Worm (Caenorhabditis elegans) whole organism, L4 larva: ENCODE data around the gene aqp-2.

Source experiments
- F10B5.3 ChIP-seq: sonication (generic microtip); optimal IDR thresholded peaks from 2 replicates; lab custom pipeline; 2016; ENCODE audit warnings: mild to moderate bottlenecking, missing genetic modification characterization, missing compliant biosample characterization
- F44E2.7 ChIP-seq: fragments of 200-800 bp; sonication (Bioruptor generic); IDR thresholded peaks from 2 replicates; pipeline ENCODE4 v2.1.2; 2022; ENCODE audit warnings: missing genetic modification characterization, missing compliant biosample characterization
- F49E8.2 ChIP-seq: sonication (generic microtip); optimal IDR thresholded peaks from 2 replicates; lab custom pipeline; 2016; ENCODE audit warnings: missing compliant biosample characterization, mild to moderate bottlenecking, missing genetic modification characterization, borderline replicate concordance
- R02D3.7 ChIP-seq: fragments of 150-350 bp; sonication (generic microtip); optimal IDR thresholded peaks from 3 replicates; lab custom pipeline; 2014; ENCODE audit warnings: missing biosample characterization, missing genetic modification characterization
- T20F7.1 ChIP-seq: fragments of 200-800 bp; sonication (Bioruptor generic); optimal IDR thresholded peaks from 2 replicates; lab custom pipeline; 2018; ENCODE audit warnings: mild to moderate bottlenecking, missing genetic modification characterization, missing compliant biosample characterization
- Y75B8A.6 ChIP-seq: fragments of 200-800 bp; sonication (Bioruptor generic); IDR thresholded peaks from 2 replicates; pipeline ENCODE4 v1.3.6; 2022; ENCODE audit warnings: missing genetic modification reagents, missing genetic modification characterization, missing compliant biosample characterization
- ZK337.2 ChIP-seq: fragments of 200-800 bp; sonication (Bioruptor generic); IDR thresholded peaks from 2 replicates; pipeline ENCODE4 v1.3.6; 2022; ENCODE audit warnings: missing genetic modification reagents, missing genetic modification characterization, missing compliant biosample characterization
- ZK546.5 ChIP-seq, 2 experiments: sonication (generic microtip); optimal IDR thresholded peaks; 2 replicates each; lab custom pipeline; 2017; ENCODE audit warnings: missing biosample characterization in 2 of 2, missing genetic modification characterization in 2 of 2
- arid-1 ChIP-seq: fragments of 200-800 bp; sonication (Bioruptor generic); conservative IDR thresholded peaks from 2 replicates; pipeline ENCODE4 v1.3.6; 2022; ENCODE audit warnings: missing genetic modification reagents, missing genetic modification characterization, missing compliant biosample characterization
- ceh-20 ChIP-seq: fragments of 200-800 bp; sonication (Bioruptor generic); IDR thresholded peaks from 2 replicates; pipeline ENCODE4 v1.3.6; 2022; ENCODE audit warnings: missing genetic modification reagents, missing genetic modification characterization, missing compliant biosample characterization
- ceh-32 ChIP-seq: sonication (generic microtip); optimal IDR thresholded peaks from 2 replicates; lab custom pipeline; 2016; ENCODE audit warnings: mild to moderate bottlenecking, missing genetic modification characterization, missing compliant biosample characterization; ENCODE audit not compliant: poor library complexity
- ceh-82 ChIP-seq: sonication (generic microtip); optimal IDR thresholded peaks from 2 replicates; lab custom pipeline; 2017; ENCODE audit warnings: missing biosample characterization, missing genetic modification characterization
- cey-2 ChIP-seq: sonication (generic microtip); optimal IDR thresholded peaks from 3 replicates; lab custom pipeline; 2017; ENCODE audit warnings: missing genetic modification characterization, mild to moderate bottlenecking, missing compliant biosample characterization, antibody characterized with exemption, borderline replicate concordance; ENCODE audit not compliant: insufficient read depth
- daf-12 ChIP-seq: fragments of 150-350 bp; optimal IDR thresholded peaks from 2 replicates; lab custom pipeline; 2014; ENCODE audit warnings: missing biosample characterization, missing genetic modification reagents, missing genetic modification characterization
- daf-8 ChIP-seq: fragments of 200-800 bp; sonication (Bioruptor generic); IDR thresholded peaks from 2 replicates; pipeline ENCODE4 v1.3.6; 2022; ENCODE audit warnings: missing genetic modification characterization, missing compliant biosample characterization
- dmd-6 ChIP-seq: fragments of 200-800 bp; sonication (Bioruptor generic); IDR thresholded peaks from 2 replicates; pipeline ENCODE4 v1.3.6; 2022; ENCODE audit warnings: missing genetic modification reagents, missing genetic modification characterization, missing compliant biosample characterization
- dpl-1 ChIP-seq: fragments of 150-350 bp; optimal IDR thresholded peaks from 2 replicates; lab custom pipeline; 2014; ENCODE audit warnings: missing biosample characterization, missing genetic modification reagents, missing genetic modification characterization
- duxl-1 ChIP-seq: sonication (generic microtip); optimal IDR thresholded peaks from 2 replicates; lab custom pipeline; 2016; ENCODE audit warnings: mild to moderate bottlenecking, missing genetic modification characterization, moderate library complexity, missing compliant biosample characterization; ENCODE audit not compliant: poor library complexity
- fos-1 ChIP-seq: fragments of 150-350 bp; optimal IDR thresholded peaks from 2 replicates; lab custom pipeline; 2014; ENCODE audit warnings: missing biosample characterization, missing genetic modification characterization
- hif-1 ChIP-seq, 2 experiments: sonication (generic microtip); optimal IDR thresholded peaks; 2 replicates each; lab custom pipeline; 2016 to 2017; ENCODE audit warnings: missing compliant biosample characterization in 2 of 2, missing genetic modification characterization in 2 of 2, missing genetic modification reagents in 2 of 2, missing genotype in 2 of 2, mild to moderate bottlenecking in 1 of 2
- hlh-11 ChIP-seq: fragments of 200-800 bp; sonication (Bioruptor generic); optimal IDR thresholded peaks from 2 replicates; lab custom pipeline; 2018; ENCODE audit warnings: mild to moderate bottlenecking, missing genetic modification characterization, missing compliant biosample characterization
- hmg-1.1 ChIP-seq: fragments of 200-800 bp; sonication (Bioruptor generic); IDR thresholded peaks from 2 replicates; pipeline ENCODE4 v1.3.6; 2022; ENCODE audit warnings: missing genetic modification reagents, missing genetic modification characterization, missing compliant biosample characterization
- lim-7 ChIP-seq: fragments of 200-800 bp; sonication (Bioruptor generic); IDR thresholded peaks from 2 replicates; pipeline ENCODE4 v1.3.6; 2022; ENCODE audit warnings: missing genetic modification characterization, missing compliant biosample characterization
- lin-1 ChIP-seq: fragments of 200-800 bp; sonication (Bioruptor generic); IDR thresholded peaks from 2 replicates; pipeline ENCODE4 v1.3.6; 2022; ENCODE audit warnings: missing genetic modification reagents, missing genetic modification characterization, missing compliant biosample characterization
- lin-15B ChIP-seq: fragments of 150-350 bp; sonication (generic microtip); optimal IDR thresholded peaks from 3 replicates; lab custom pipeline; 2014; ENCODE audit warnings: missing biosample characterization, missing genetic modification characterization
- lin-39 ChIP-seq: fragments of 150-350 bp; optimal IDR thresholded peaks from 2 replicates; lab custom pipeline; 2014; ENCODE audit warnings: missing biosample characterization, missing genetic modification reagents, missing genetic modification characterization
- lir-3 ChIP-seq: sonication (generic microtip); optimal IDR thresholded peaks from 2 replicates; lab custom pipeline; 2016; ENCODE audit warnings: mild to moderate bottlenecking, missing genetic modification characterization, missing compliant biosample characterization
- madf-5 ChIP-seq, 2 experiments: fragments of 200-800 bp; sonication (Bioruptor generic); IDR thresholded peaks; 2 replicates each; pipeline ENCODE4 v1.3.6; 2022; ENCODE audit warnings: missing compliant biosample characterization in 2 of 2, missing genetic modification characterization in 2 of 2
- madf-9 ChIP-seq: fragments of 200-800 bp; sonication (Bioruptor generic); conservative IDR thresholded peaks from 2 replicates; pipeline ENCODE4 v1.3.6; 2022; ENCODE audit warnings: missing genetic modification reagents, missing genetic modification characterization, missing compliant biosample characterization
- mep-1 ChIP-seq: fragments of 150-350 bp; sonication (generic microtip); optimal IDR thresholded peaks from 3 replicates; lab custom pipeline; 2014; ENCODE audit warnings: missing biosample characterization, missing genetic modification characterization
- nhr-11 ChIP-seq: fragments of 150-350 bp; optimal IDR thresholded peaks from 2 replicates; lab custom pipeline; 2014; ENCODE audit warnings: missing biosample characterization, missing genetic modification characterization
- nhr-111 ChIP-seq: fragments of 200-800 bp; sonication (Bioruptor generic); optimal IDR thresholded peaks from 2 replicates; lab custom pipeline; 2018; ENCODE audit warnings: mild to moderate bottlenecking, missing genetic modification characterization, missing compliant biosample characterization
- nhr-25 ChIP-seq: sonication (generic microtip); optimal IDR thresholded peaks from 2 replicates; lab custom pipeline; 2017; ENCODE audit warnings: missing genetic modification characterization, mild to moderate bottlenecking, missing compliant biosample characterization, antibody characterized with exemption, moderate library complexity, borderline replicate concordance; ENCODE audit not compliant: insufficient read depth
- nhr-28 ChIP-seq: fragments of 150-350 bp; optimal IDR thresholded peaks from 2 replicates; lab custom pipeline; 2014; ENCODE audit warnings: missing biosample characterization, missing genetic modification characterization
- nhr-41 ChIP-seq: fragments of 200-800 bp; sonication (Bioruptor generic); IDR thresholded peaks from 2 replicates; pipeline ENCODE4 v1.3.6; 2022; ENCODE audit warnings: missing genetic modification reagents, missing genetic modification characterization, missing compliant biosample characterization
- nhr-48 ChIP-seq: sonication (generic microtip); optimal IDR thresholded peaks from 2 replicates; lab custom pipeline; 2016; ENCODE audit warnings: mild to moderate bottlenecking, missing genetic modification characterization, missing compliant biosample characterization
- nhr-76 ChIP-seq: fragments of 150-350 bp; optimal IDR thresholded peaks from 2 replicates; lab custom pipeline; 2014; ENCODE audit warnings: missing biosample characterization, missing genetic modification characterization
- pqm-1 ChIP-seq: sonication (generic microtip); optimal IDR thresholded peaks from 2 replicates; lab custom pipeline; 2017; ENCODE audit warnings: missing biosample characterization, missing genetic modification characterization
- skn-1 ChIP-seq: fragments of 150-350 bp; optimal IDR thresholded peaks from 2 replicates; lab custom pipeline; 2014; ENCODE audit warnings: missing biosample characterization, missing genetic modification characterization
- snpc-1.2 ChIP-seq: fragments of 200-800 bp; sonication (Bioruptor generic); IDR thresholded peaks from 2 replicates; pipeline ENCODE4 v1.3.6; 2022; ENCODE audit warnings: missing genetic modification reagents, missing genetic modification characterization, missing compliant biosample characterization
- snpc-4 ChIP-seq: fragments of 150-350 bp; optimal IDR thresholded peaks from 2 replicates; lab custom pipeline; 2014; ENCODE audit warnings: missing biosample characterization, missing genetic modification characterization
- spr-1 ChIP-seq: sonication (generic microtip); optimal IDR thresholded peaks from 2 replicates; lab custom pipeline; 2016; ENCODE audit warnings: mild to moderate bottlenecking, missing genetic modification characterization, missing compliant biosample characterization
- tag-97 ChIP-seq: fragments of 200-800 bp; sonication (Bioruptor generic); IDR thresholded peaks from 2 replicates; pipeline ENCODE4 v1.3.6; 2022; ENCODE audit warnings: missing genetic modification characterization, missing compliant biosample characterization
- tra-1 ChIP-seq: fragments of 200-800 bp; sonication (Bioruptor generic); IDR thresholded peaks from 2 replicates; pipeline ENCODE4 v1.3.6; 2022; ENCODE audit warnings: missing genetic modification reagents, missing genetic modification characterization, missing compliant biosample characterization
- unc-130 ChIP-seq: sonication (generic microtip); optimal IDR thresholded peaks from 2 replicates; lab custom pipeline; 2016; ENCODE audit warnings: missing genetic modification reagents, missing genetic modification characterization, missing compliant biosample characterization
- zfp-3 ChIP-seq: fragments of 200-800 bp; sonication (Bioruptor generic); conservative IDR thresholded peaks from 2 replicates; pipeline ENCODE4 v1.3.6; 2022; ENCODE audit warnings: missing genetic modification reagents, missing genetic modification characterization, missing compliant biosample characterization
- zip-11 ChIP-seq: fragments of 200-800 bp; sonication (Bioruptor generic); IDR thresholded peaks from 2 replicates; pipeline ENCODE4 v1.3.6; 2022; ENCODE audit warnings: missing genetic modification characterization, missing compliant biosample characterization
- zip-2 ChIP-seq: fragments of 150-350 bp; optimal IDR thresholded peaks from 2 replicates; lab custom pipeline; 2014; ENCODE audit warnings: missing biosample characterization, missing genetic modification characterization
- ztf-11 ChIP-seq: fragments of 150-350 bp; optimal IDR thresholded peaks from 2 replicates; lab custom pipeline; 2014; ENCODE audit warnings: missing biosample characterization, missing genetic modification characterization
- ztf-7 ChIP-seq: fragments of 150-350 bp; optimal IDR thresholded peaks from 2 replicates; lab custom pipeline; 2014; ENCODE audit warnings: missing biosample characterization, missing genetic modification characterization

Gene aqp-2

ce11 chrII:9283668-9284357 lies 22.0 kb upstream of the aqp-2 start (continued):
- TF ChIP-seq ceh-20 (GFP tag; lab: Robert Waterston, UW) (peak; percentile 18; the same call in 1 of the 2 replicates), duxl-1 (tag; lab: Kevin White, UChicago) (no peak), snpc-4 (no peak), ZK546.5 (tag; optimal IDR thresholded peaks at IDR 0.05; lab: Kevin White, UChicago) (no peak), zfp-3 (GFP tag; lab: Robert Waterston, UW) (peak; percentile 67; the same call in 1 of the 2 replicates), ztf-11 (tag; lab: Kevin White, UChicago) (no peak), daf-8 (GFP tag; lab: Robert Waterston, UW) (no peak), lin-15B (tag; lab: Kevin White, UChicago) (no peak), hlh-11 (peak; percentile 97), spr-1 (tag; lab: Kevin White, UChicago) (no peak), nhr-11 (tag; lab: Kevin White, UChicago) (peak; percentile 78), cey-2 (tag; lab: Kevin White, UChicago) (no peak), lin-1 (GFP tag; lab: Robert Waterston, UW) (peak; percentile 71), ceh-32 (tag; lab: Kevin White, UChicago) (no peak), pqm-1 (tag; lab: Kevin White, UChicago) (no peak), snpc-1.2 (no peak), dmd-6 (GFP tag; lab: Robert Waterston, UW) (peak; percentile 97), madf-5 (GFP tag; IDR thresholded peaks at IDR 0.05; lab: Robert Waterston, UW) (no peak), nhr-28 (tag; lab: Kevin White, UChicago) (peak; percentile 94), lim-7 (GFP tag; lab: Robert Waterston, UW) (no peak), dpl-1 (GFP tag; lab: Kevin White, UChicago) (peak; percentile 16), T20F7.1 (GFP tag; lab: Kevin White, UChicago) (peak; percentile 62), ceh-82 (tag; lab: Kevin White, UChicago) (no peak), F10B5.3 (tag; lab: Kevin White, UChicago) (no peak), Y75B8A.6 (GFP tag; lab: Robert Waterston, UW) (no peak), mep-1 (tag; lab: Kevin White, UChicago) (peak; percentile 70), tra-1 (GFP tag; lab: Robert Waterston, UW) (peak; percentile 50; the same call in 1 of the 2 replicates), R02D3.7 (tag; lab: Kevin White, UChicago) (no peak), tag-97 (GFP tag; lab: Robert Waterston, UW) (no peak), lin-39 (no peak), arid-1 (GFP tag; lab: Robert Waterston, UW) (no peak), hmg-1.1 (GFP tag; lab: Robert Waterston, UW) (no peak), nhr-41 (GFP tag; lab: Robert Waterston, UW) (no peak), madf-9 (no peak), F49E8.2 (tag; lab: Kevin White, UChicago) (no peak), fos-1 (tag; lab: Kevin White, UChicago) (peak; percentile 33), unc-130 (GFP tag; lab: Kevin White, UChicago) (no peak), daf-12 (no peak), ztf-7 (tag; lab: Kevin White, UChicago) (peak; percentile 14), F44E2.7 (GFP tag; lab: Robert Waterston, UW) (no peak), lir-3 (tag; lab: Kevin White, UChicago) (no peak), nhr-76 (no peak), hif-1 (tag; optimal IDR thresholded peaks at IDR 0.05; lab: Kevin White, UChicago) (peak; percentile 64 to 89), nhr-25 (no peak), ZK337.2 (GFP tag; lab: Robert Waterston, UW) (no peak), zip-11 (no peak), zip-2 (tag; lab: Kevin White, UChicago) (peak; percentile 65), nhr-48 (tag; lab: Kevin White, UChicago) (peak; percentile 74), nhr-111 (GFP tag; lab: Kevin White, UChicago) (no peak), skn-1 (no peak)
